Fruit fly (Drosophila melanogaster): Measurements from ENCODE around the gene Uros2.

DNA sequence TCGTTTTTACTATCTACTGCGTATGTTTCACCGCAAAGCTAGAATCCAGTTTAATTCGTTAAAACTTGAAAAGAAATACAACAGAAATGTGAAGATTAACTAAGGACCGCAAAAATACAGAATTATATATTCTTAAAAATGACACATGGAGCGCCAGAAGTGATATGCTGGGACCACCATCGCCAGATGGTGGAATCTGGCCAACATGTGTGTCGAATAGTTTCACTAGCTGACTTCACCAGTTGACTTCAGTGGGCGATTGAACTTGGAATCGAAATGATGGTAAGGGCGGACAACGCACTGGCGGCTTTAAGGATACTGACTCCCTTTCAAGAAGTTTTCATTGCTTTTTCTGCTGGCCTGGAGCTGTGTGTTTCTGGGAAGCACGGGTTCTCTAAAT, 13.7 kb downstream of the Uros2 start, which contains the start of gene CG9593:
- no peak for TF ChIP-seq CG10274 (GFP tag; optimal IDR thresholded peaks at IDR 0.05)
- TF ChIP-seq luna (GFP tag; optimal IDR thresholded peaks at IDR 0.05): no peak
- TF ChIP-seq CG15514 (GFP tag; optimal IDR thresholded peaks at IDR 0.05): no peak
- no peak for TF ChIP-seq CG13296 (GFP tag; optimal IDR thresholded peaks at IDR 0.05)
- no peak for TF ChIP-seq E2f1 (GFP tag; IDR thresholded peaks at IDR 0.05)
- TF ChIP-seq Hr39 (optimal IDR thresholded peaks at IDR 0.05): no peak

All from whole organism, embryonic.